Fruit fly (Drosophila melanogaster) whole organism, wandering third instar larva: ENCODE results near the gene cort.

Experiments used
- Abd-B ChIP-seq: fragments of >200 bp; optimal IDR thresholded peaks from 2 replicates; lab custom pipeline; 2017; ENCODE audit warnings: missing biosample characterization, missing genetic modification characterization
- CG32264 ChIP-seq: fragments of 200-800 bp; sonication (Bioruptor generic); optimal IDR thresholded peaks from 2 replicates; lab custom pipeline; 2016; ENCODE audit warnings: missing biosample characterization, missing genetic modification characterization
- CG9705 ChIP-seq: fragments of 200-800 bp; sonication (Bioruptor generic); optimal IDR thresholded peaks from 2 replicates; lab custom pipeline; 2018; ENCODE audit warnings: missing biosample characterization, mild to moderate bottlenecking, missing genetic modification characterization
- CrebA ChIP-seq: fragments of 200-800 bp; sonication (Bioruptor generic); optimal IDR thresholded peaks from 2 replicates; lab custom pipeline; 2016; ENCODE audit warnings: missing biosample characterization, mild to moderate bottlenecking, missing genetic modification characterization, borderline replicate concordance
- Dfd ChIP-seq: fragments of >200 bp; optimal IDR thresholded peaks from 2 replicates; lab custom pipeline; 2017; ENCODE audit warnings: missing biosample characterization, missing genetic modification characterization
- Dif ChIP-seq: fragments of 200-275, 200-300 bp; sonication (Bioruptor generic); optimal IDR thresholded peaks from 2 replicates; lab custom pipeline; 2018; ENCODE audit warnings: missing biosample characterization, missing genetic modification characterization; ENCODE audit not compliant: partially characterized antibody
- GATAd ChIP-seq: sonication (Bioruptor generic); optimal IDR thresholded peaks from 2 replicates; lab custom pipeline; 2016; ENCODE audit warnings: missing biosample characterization, missing genetic modification characterization
- HLH106 ChIP-seq: fragments of 200-800 bp; optimal IDR thresholded peaks from 3 replicates; lab custom pipeline; 2019; ENCODE audit warnings: missing biosample characterization, mild to moderate bottlenecking, missing genetic modification characterization, moderate library complexity
- Hnf4 ChIP-seq: fragments of 200-800 bp; sonication (Bioruptor generic); optimal IDR thresholded peaks from 2 replicates; lab custom pipeline; 2016; ENCODE audit warnings: missing biosample characterization, mild to moderate bottlenecking, missing genetic modification characterization
- Hr78 ChIP-seq: fragments of >200 bp; optimal IDR thresholded peaks from 2 replicates; lab custom pipeline; 2017; ENCODE audit warnings: missing biosample characterization, missing genetic modification characterization
- Hr83 ChIP-seq: fragments of 200-300 bp; sonication (Bioruptor generic); optimal IDR thresholded peaks from 2 replicates; lab custom pipeline; 2016; ENCODE audit warnings: missing biosample characterization, mild to moderate bottlenecking, missing genetic modification characterization, moderate library complexity; ENCODE audit not compliant: poor library complexity, severe bottlenecking
- Jra ChIP-seq: sonication (Bioruptor generic); optimal IDR thresholded peaks from 2 replicates; lab custom pipeline; 2016; ENCODE audit warnings: missing biosample characterization, missing genetic modification characterization
- Mio ChIP-seq: sonication (Bioruptor generic); optimal IDR thresholded peaks from 2 replicates; lab custom pipeline; 2016; ENCODE audit warnings: missing biosample characterization, missing genetic modification characterization
- Myc ChIP-seq: fragments of >200 bp; optimal IDR thresholded peaks from 2 replicates; lab custom pipeline; 2017
- N ChIP-seq: fragments of >200 bp; optimal IDR thresholded peaks from 2 replicates; lab custom pipeline; 2018; ENCODE audit warnings: missing biosample characterization, missing external identifiers, missing genetic modification characterization
- OdsH ChIP-seq: fragments of 200-800 bp; sonication (Bioruptor generic); optimal IDR thresholded peaks from 2 replicates; lab custom pipeline; 2016; ENCODE audit warnings: missing biosample characterization, mild to moderate bottlenecking, missing genetic modification characterization
- Rel ChIP-seq, 2 experiments: fragments of 200-800 bp; sonication (Bioruptor generic) in 1 of 2; optimal IDR thresholded peaks; 2 replicates in 1 of 2; 3 replicates in 1 of 2; lab custom pipeline; 2016 to 2019; ENCODE audit warnings: mild to moderate bottlenecking in 2 of 2, missing biosample characterization in 2 of 2, missing genetic modification characterization in 2 of 2, moderate library complexity in 1 of 2
- Sp1 ChIP-seq: fragments of 200-800 bp; sonication (Bioruptor generic); optimal IDR thresholded peaks from 3 replicates; lab custom pipeline; 2019; ENCODE audit warnings: missing biosample characterization, mild to moderate bottlenecking, missing genetic modification characterization, moderate library complexity
- Vsx2 ChIP-seq: fragments of 200-300, 225-300 bp; sonication (Bioruptor generic); optimal IDR thresholded peaks from 2 replicates; lab custom pipeline; 2018; ENCODE audit warnings: missing biosample characterization, missing genetic modification characterization; ENCODE audit not compliant: partially characterized antibody
- br ChIP-seq: fragments of 200-800 bp; sonication (Bioruptor generic); optimal IDR thresholded peaks from 2 replicates; lab custom pipeline; 2016; ENCODE audit warnings: missing biosample characterization, missing genetic modification characterization
- brk ChIP-seq: fragments of 200-800 bp; sonication (Bioruptor generic); optimal IDR thresholded peaks from 2 replicates; lab custom pipeline; 2016; ENCODE audit warnings: missing biosample characterization, mild to moderate bottlenecking, missing genetic modification characterization
- dl ChIP-seq, 2 experiments: fragments of 175-275, 200-275 bp in 1 of 2; fragments of 200-275 bp in 1 of 2; sonication (Bioruptor generic); optimal IDR thresholded peaks; lab custom pipeline; 2018; ENCODE audit warnings: mild to moderate bottlenecking in 2 of 2, missing biosample characterization in 2 of 2, missing genetic modification characterization in 2 of 2, moderate library complexity in 2 of 2; ENCODE audit not compliant: partially characterized antibody in 2 of 2, insufficient read depth in 1 of 2
- dmrt93B ChIP-seq: fragments of 200-800 bp; sonication (Bioruptor generic); optimal IDR thresholded peaks from 2 replicates; lab custom pipeline; 2018; ENCODE audit warnings: missing biosample characterization, mild to moderate bottlenecking, missing genetic modification characterization
- ey ChIP-seq: fragments of 200-800 bp; sonication (Bioruptor generic); optimal IDR thresholded peaks from 2 replicates; lab custom pipeline; 2016; ENCODE audit warnings: missing biosample characterization, missing genetic modification characterization
- foxo ChIP-seq, 2 experiments: fragments of 200-800 bp; sonication (Bioruptor generic); optimal IDR thresholded peaks; 2 replicates in 1 of 2; 3 replicates in 1 of 2; lab custom pipeline; 2016 to 2017; ENCODE audit warnings: missing biosample characterization in 2 of 2, missing genetic modification characterization in 2 of 2
- fru ChIP-seq: fragments of 200-800 bp; sonication (Bioruptor generic); optimal IDR thresholded peaks from 3 replicates; lab custom pipeline; 2016; ENCODE audit warnings: missing biosample characterization, mild to moderate bottlenecking, missing genetic modification characterization
- h ChIP-seq: fragments of 200-800 bp; sonication (Bioruptor generic); optimal IDR thresholded peaks from 3 replicates; lab custom pipeline; 2016; ENCODE audit warnings: missing biosample characterization, mild to moderate bottlenecking, missing genetic modification characterization
- jim ChIP-seq: fragments of 175-275, 200-325 bp; sonication (Bioruptor generic); optimal IDR thresholded peaks from 2 replicates; lab custom pipeline; 2016; ENCODE audit warnings: missing biosample characterization, mild to moderate bottlenecking, missing genetic modification characterization
- lola ChIP-seq: fragments of >200 bp; optimal IDR thresholded peaks from 2 replicates; lab custom pipeline; 2017; ENCODE audit warnings: missing biosample characterization, missing genetic modification characterization
- pan ChIP-seq: fragments of >200 bp; optimal IDR thresholded peaks from 2 replicates; lab custom pipeline; 2017
- psq ChIP-seq: fragments of 200-800 bp; sonication (Bioruptor generic); optimal IDR thresholded peaks from 3 replicates; lab custom pipeline; 2017; ENCODE audit warnings: missing biosample characterization, mild to moderate bottlenecking, missing genetic modification characterization, moderate library complexity
- rgr ChIP-seq: fragments of 200-800 bp; sonication (Bioruptor generic); optimal IDR thresholded peaks from 3 replicates; lab custom pipeline; 2016; ENCODE audit warnings: missing biosample characterization, mild to moderate bottlenecking, missing genetic modification characterization
- sage ChIP-seq: fragments of 200-800 bp; sonication (Bioruptor generic); optimal IDR thresholded peaks from 2 replicates; lab custom pipeline; 2016; ENCODE audit warnings: missing biosample characterization, mild to moderate bottlenecking, missing genetic modification characterization
- sv ChIP-seq: fragments of 200-800 bp; sonication (Bioruptor generic); optimal IDR thresholded peaks from 3 replicates; lab custom pipeline; 2016; ENCODE audit warnings: missing biosample characterization, missing genetic modification characterization
- tai ChIP-seq: sonication (Bioruptor generic); optimal IDR thresholded peaks from 2 replicates; lab custom pipeline; 2016; ENCODE audit warnings: missing biosample characterization, missing genetic modification characterization
- woc ChIP-seq: sonication (Bioruptor generic); optimal IDR thresholded peaks from 2 replicates; lab custom pipeline; 2016; ENCODE audit warnings: missing biosample characterization, mild to moderate bottlenecking, missing genetic modification characterization

cort gene

DNA sequence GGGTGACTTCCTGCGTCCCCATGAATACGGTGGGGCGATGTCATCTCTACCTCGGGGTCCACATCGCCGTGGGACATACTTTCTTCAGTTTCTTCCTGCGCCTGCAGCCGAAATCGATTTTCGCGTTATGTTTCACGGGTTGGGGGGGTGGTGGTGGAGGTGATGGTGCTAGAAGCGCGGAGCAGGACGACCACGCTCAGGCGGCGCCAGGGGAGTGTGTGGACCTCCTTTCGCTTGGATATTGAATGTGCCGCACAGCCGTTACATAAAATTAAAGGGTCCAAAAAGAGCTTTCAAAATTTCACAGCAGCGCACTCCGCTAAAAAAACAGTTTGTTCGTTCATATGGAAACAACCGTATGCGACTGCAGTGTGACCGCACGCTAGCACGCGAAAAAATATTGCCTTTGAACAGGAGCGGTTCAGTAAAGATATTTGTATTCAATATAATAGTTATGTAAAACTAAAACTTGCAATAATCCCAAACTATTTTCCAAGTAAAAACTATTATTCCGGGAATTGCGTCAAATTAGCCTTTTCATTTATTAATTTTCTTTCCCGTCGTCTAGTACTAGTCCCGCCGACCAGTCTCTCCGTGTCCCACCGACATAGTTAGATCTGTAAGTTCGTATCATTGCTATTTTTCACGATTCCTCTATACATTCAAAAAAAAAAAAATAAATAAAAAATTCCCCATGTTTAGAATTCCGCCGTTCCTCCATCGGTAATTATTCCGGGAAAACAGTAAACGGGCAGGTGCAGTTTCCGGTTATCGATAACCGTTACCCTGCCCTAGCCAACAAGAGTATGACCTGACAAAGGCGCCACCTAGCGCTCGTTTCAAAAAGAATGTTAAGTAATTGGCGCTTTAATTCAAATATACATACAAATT is 7.8 kb upstream of the cort start, which contains the start of gene Nhe3 (continued):
- no peak for TF ChIP-seq Rel (GFP tag; optimal IDR thresholded peaks at IDR 0.05; lab: Kevin White, UChicago)
- peak; percentile 46 for TF ChIP-seq Rel (tag; optimal IDR thresholded peaks at IDR 0.05; lab: Kevin White, UChicago)

DNA sequence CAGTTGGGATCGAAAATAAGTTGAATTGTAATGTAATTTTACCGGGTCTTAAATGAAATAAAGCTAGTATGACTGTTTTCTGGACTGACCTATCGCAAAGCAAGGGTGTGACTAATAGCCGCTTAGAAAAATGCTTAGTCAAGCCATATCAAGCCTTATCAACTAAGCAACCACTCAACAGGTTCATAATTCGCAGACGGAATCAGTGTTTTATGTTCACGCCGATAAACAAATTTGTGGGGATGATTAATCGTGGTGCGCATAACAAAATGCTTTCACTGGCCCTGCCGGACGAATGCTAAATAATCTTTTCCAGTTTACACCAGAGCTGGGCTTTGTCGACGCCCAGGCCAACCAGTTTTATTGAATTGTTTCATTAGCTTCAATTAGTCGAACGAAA is 6.5 kb upstream of the cort start:
- no peak for TF ChIP-seq CG9705 (GFP tag; lab: Kevin White, UChicago)
- TF ChIP-seq CrebA (GFP tag; lab: Kevin White, UChicago): no peak
- TF ChIP-seq Dfd (GFP tag; lab: Kevin White, UChicago): no peak
- no peak for TF ChIP-seq Hr83 (GFP tag; lab: Kevin White, UChicago)
- TF ChIP-seq OdsH (GFP tag; lab: Kevin White, UChicago): no peak
- no peak for TF ChIP-seq dmrt93B
- TF ChIP-seq sv (GFP tag; lab: Kevin White, UChicago): no peak

DNA sequence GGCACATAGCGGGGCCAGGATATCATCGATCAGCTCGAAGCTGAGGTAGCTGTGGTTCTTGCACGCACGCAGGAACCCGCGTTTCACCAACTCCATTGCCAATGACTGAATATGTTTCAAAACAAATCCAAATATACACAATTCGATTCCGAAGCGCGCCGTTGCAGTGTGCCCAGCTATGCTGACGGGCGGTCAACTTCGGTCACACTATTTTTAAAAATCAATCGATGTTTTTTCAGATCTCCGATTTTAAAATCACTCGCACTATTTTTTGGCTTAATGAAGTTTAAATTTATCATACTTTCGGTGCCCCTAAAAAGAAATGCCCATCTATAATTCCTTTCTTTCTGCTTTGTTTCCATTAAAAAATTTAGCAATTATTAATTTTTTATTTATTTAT is 1.0 kb upstream of the cort start, which contains the start of gene Nse1:
TSS of gene Nse1 (minus strand) at position 173 of the 400 bp plus-strand sequence.
- no peak for TF ChIP-seq Hr83 (GFP tag; lab: Kevin White, UChicago)
- no peak for TF ChIP-seq Sp1 (GFP tag; lab: Kevin White, UChicago)
- no peak for TF ChIP-seq N (GFP tag; lab: Kevin White, UChicago)
- no peak for TF ChIP-seq dmrt93B
- TF ChIP-seq HLH106 (tag; lab: Kevin White, UChicago): no peak
- TF ChIP-seq psq (GFP tag; lab: Kevin White, UChicago): no peak
- TF ChIP-seq fru: no peak
- no peak for TF ChIP-seq Hr78 (GFP tag; lab: Kevin White, UChicago)
- TF ChIP-seq brk (GFP tag; lab: Kevin White, UChicago): no peak
- no peak for TF ChIP-seq sage (GFP tag; lab: Kevin White, UChicago)
- no peak for TF ChIP-seq Hnf4
- no peak for TF ChIP-seq h (GFP tag; lab: Kevin White, UChicago)

DNA sequence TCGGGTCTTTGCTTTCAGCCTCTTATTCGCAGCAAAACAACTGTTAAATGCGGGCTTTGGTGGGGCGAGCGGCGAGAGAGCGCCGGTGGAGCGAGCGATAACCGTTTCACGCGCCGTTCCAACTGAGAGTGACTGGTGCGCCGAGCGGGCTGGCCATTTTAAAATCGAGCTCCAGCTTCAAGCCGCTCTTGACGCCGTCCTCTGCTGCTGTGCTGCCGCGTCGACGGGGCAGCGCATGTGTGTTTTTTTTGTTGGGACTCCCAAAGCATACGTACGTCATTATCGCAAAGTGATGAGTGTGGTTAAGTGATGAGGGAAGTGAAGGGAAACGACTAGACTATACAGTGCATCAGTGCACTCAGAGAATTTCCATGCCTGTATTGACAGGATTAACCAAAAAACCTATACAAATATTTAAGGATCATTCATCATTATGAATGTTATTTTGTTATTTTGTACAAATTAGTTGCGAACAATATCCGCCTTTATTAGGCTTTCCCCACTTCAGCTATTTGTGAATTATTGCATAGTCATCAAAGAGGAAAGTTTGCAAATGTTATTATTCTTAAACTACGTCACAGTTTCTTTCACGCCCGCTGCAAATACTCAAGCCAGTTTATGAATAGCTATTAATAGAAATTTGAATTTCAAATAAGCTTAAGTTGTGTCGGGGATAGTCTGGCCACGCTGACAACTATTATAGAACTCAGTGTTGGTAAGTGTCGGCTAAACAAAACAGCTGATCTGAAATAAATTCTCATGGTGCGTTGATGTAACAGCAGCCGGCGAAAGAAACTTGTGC is 3.0 kb downstream of the cort start, which contains the start of gene Spn27A:
TSS of gene Spn27A (minus strand) at position 137 of the 802 bp plus-strand sequence.
- TF ChIP-seq Hnf4: peak; percentile 62
- peak; percentile 77 for TF ChIP-seq ey (GFP tag; lab: Kevin White, UChicago)
- TF ChIP-seq psq (GFP tag; lab: Kevin White, UChicago): peak; percentile 98
- TF ChIP-seq Vsx2 (GFP tag; lab: Kevin White, UChicago): no peak
- no peak for TF ChIP-seq brk (GFP tag; lab: Kevin White, UChicago)
- no peak for TF ChIP-seq N (GFP tag; lab: Kevin White, UChicago)
- no peak for TF ChIP-seq Mio (GFP tag; lab: Kevin White, UChicago)
- no peak for TF ChIP-seq CrebA (GFP tag; lab: Kevin White, UChicago)
- TF ChIP-seq Rel (GFP tag; optimal IDR thresholded peaks at IDR 0.05; lab: Kevin White, UChicago): no peak
- peak; percentile 99 for TF ChIP-seq Rel (tag; optimal IDR thresholded peaks at IDR 0.05; lab: Kevin White, UChicago)
- no peak for TF ChIP-seq sage (GFP tag; lab: Kevin White, UChicago)
- TF ChIP-seq fru: no peak
- TF ChIP-seq h (GFP tag; lab: Kevin White, UChicago): peak; percentile 77
- TF ChIP-seq pan (lab: Kevin White, UChicago): no peak
- peak; percentile 13 for TF ChIP-seq sv (GFP tag; lab: Kevin White, UChicago)
- peak; percentile 7 to 37 for TF ChIP-seq dl (GFP tag; optimal IDR thresholded peaks at IDR 0.05; lab: Kevin White, UChicago; ENCODE audit: insufficient read depth in 1 of 2, partially characterized antibody in 2 of 2)
- no peak for TF ChIP-seq CG32264 (GFP tag; lab: Kevin White, UChicago)
- peak; percentile 36 for TF ChIP-seq Sp1 (GFP tag; lab: Kevin White, UChicago)
- TF ChIP-seq Dfd (GFP tag; lab: Kevin White, UChicago): no peak
- peak; percentile 55 for TF ChIP-seq HLH106 (tag; lab: Kevin White, UChicago)
- no peak for TF ChIP-seq jim (GFP tag; lab: Kevin White, UChicago)
- TF ChIP-seq Jra (GFP tag; lab: Kevin White, UChicago): peak; percentile 52
- no peak for TF ChIP-seq Myc (lab: Kevin White, UChicago)
- TF ChIP-seq br: peak; percentile 64
- peak; percentile 15 to 74 for TF ChIP-seq foxo (GFP tag; optimal IDR thresholded peaks at IDR 0.05; lab: Kevin White, UChicago)
- peak; percentile 67 for TF ChIP-seq Dif
- no peak for TF ChIP-seq Hr78 (GFP tag; lab: Kevin White, UChicago)
- no peak for TF ChIP-seq tai (GFP tag; lab: Kevin White, UChicago)
- peak; percentile 54 for TF ChIP-seq CG9705 (GFP tag; lab: Kevin White, UChicago)
- peak; percentile 76 for TF ChIP-seq woc
- TF ChIP-seq GATAd (GFP tag; lab: Kevin White, UChicago): no peak
- peak; percentile 72 for TF ChIP-seq OdsH (GFP tag; lab: Kevin White, UChicago)
- TF ChIP-seq lola (GFP tag; lab: Kevin White, UChicago): no peak
- TF ChIP-seq rgr (GFP tag; lab: Kevin White, UChicago): peak; percentile 71
- peak; percentile 15 for TF ChIP-seq Hr83 (GFP tag; lab: Kevin White, UChicago)
- TF ChIP-seq dmrt93B: no peak
- TF ChIP-seq Abd-B (GFP tag; lab: Kevin White, UChicago): no peak
